Worm (Caenorhabditis elegans): ENCODE measurements around the gene T26E4.4.

DNA sequence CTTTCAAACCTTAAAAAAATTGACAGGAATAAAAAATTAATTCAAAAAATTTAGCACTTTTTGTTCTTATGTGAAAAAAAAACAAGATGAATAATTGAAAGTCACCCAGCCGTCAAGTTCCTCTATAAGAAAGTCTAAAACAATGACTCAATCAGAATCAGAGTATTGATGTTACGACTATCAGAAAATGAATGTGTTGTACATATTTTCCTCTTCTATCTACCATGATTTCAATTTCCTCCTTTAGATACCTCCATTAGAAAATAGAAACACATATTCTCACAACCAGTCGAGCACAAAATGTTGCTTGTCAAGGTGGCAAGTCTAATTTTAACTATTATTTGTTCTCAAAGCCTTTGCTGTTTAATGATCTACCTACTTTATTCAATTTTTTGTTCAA, 27.7 kb upstream of the T26E4.4 start, which contains the start of gene srbc-48:
- no peak for TF ChIP-seq unc-39 (tag; optimal IDR thresholded peaks at IDR 0.05)
- no peak for TF ChIP-seq nhr-23 (tag; optimal IDR thresholded peaks at IDR 0.05)
- TF ChIP-seq pqm-1 (tag; optimal IDR thresholded peaks at IDR 0.05) = no peak
- no peak for TF ChIP-seq egl-27 (tag; optimal IDR thresholded peaks at IDR 0.05)
- TF ChIP-seq nhr-25 (tag; optimal IDR thresholded peaks at IDR 0.05) = no peak

All from whole organism, L3 larva.